Fruit fly (Drosophila melanogaster): ENCODE results near the gene papi.

- TF ChIP-seq psq (optimal IDR thresholded peaks at IDR 0.05), result no peak
- TF ChIP-seq insv (optimal IDR thresholded peaks at IDR 0.05), result no peak
- no peak for TF ChIP-seq Myc (optimal IDR thresholded peaks at IDR 0.05)
- no peak for TF ChIP-seq Sin3A (optimal IDR thresholded peaks at IDR 0.05)
- no peak for TF ChIP-seq h (optimal IDR thresholded peaks at IDR 0.05)
- no peak for TF ChIP-seq ttk (optimal IDR thresholded peaks at IDR 0.05)
These were observed 44.7 kb downstream of the papi start, which contains the start of gene CG34049 for dm6 chr2L:2265221-2265620.

Measured in Kc167 (cell line).